Fruit fly (Drosophila melanogaster) whole organism: ENCODE measurements around the gene Cys.

Source experiments
- CG8478 ChIP-seq: fragments of >200 bp; optimal IDR thresholded peaks from 2 replicates; lab custom pipeline; 2018; ENCODE audit warnings: inconsistent platforms
- Dll ChIP-seq: fragments of >200 bp; optimal IDR thresholded peaks from 2 replicates; lab custom pipeline; 2017
- EcR ChIP-seq, 2 experiments: fragments of >200 bp; optimal IDR thresholded peaks; 2 replicates each; lab custom pipeline; 2017; ENCODE audit warnings: missing biosample characterization in 2 of 2, missing genetic modification characterization in 2 of 2, missing genetic modification reagents in 2 of 2
- pan ChIP-seq: fragments of >200 bp; optimal IDR thresholded peaks from 2 replicates; lab custom pipeline; 2017
- psq ChIP-seq: fragments of >200 bp; optimal IDR thresholded peaks from 2 replicates; lab custom pipeline; 2017
- usp ChIP-seq: fragments of >200 bp; optimal IDR thresholded peaks from 2 replicates; lab custom pipeline; 2017; ENCODE audit warnings: missing biosample characterization, missing genetic modification characterization, mixed read lengths

Cys gene

DNA sequence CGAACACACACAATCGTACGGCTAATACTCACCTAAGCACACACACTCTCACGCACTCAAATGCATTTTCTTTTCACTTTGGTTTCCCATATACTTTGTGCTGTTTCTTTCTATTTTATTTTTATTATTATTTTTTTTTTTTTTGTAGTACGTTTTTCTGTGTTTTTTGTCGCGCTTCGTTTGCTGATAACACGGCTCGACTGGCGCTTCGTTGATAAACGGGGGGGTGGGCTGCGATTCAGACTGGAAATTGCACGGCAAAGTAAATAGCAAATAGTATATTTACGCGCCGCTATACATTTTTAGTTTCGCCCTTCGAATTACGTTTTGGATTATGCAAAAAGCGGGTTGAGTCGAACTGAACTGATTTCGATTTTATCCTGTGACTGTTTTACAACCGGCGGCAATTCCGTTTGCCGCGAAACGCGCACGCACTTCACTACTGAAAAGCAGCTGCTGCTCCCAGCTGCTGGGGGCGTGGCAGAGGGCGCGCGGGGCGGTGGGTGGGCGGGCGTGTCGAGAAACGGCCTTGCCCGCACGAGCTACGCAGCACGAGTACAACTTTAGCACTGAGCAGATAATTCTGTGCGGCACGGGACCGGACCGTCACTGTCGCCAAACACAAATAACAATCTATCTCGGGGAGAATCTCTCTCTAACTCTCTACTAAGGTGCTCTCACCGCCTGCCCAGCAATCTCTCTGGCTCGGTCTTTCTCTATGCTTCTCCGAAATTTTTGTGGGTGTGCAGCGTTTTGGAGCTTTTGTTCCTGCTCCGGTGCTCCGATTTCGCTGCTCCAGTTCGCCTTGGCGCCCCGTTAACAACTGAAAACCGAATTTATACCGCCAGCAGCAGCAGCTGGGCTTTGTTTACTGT is 11.7 kb downstream of the Cys start, which contains the start of gene Pde6:
Gene Pde6, minus strand, starts transcription at position 825 of the 875 bp plus-strand sequence.
- TF ChIP-seq Dll (lab: Kevin White, UChicago) (no peak), CG8478 (lab: Kevin White, UChicago) (no peak), usp (no peak), psq (no peak), EcR (GFP tag; optimal IDR thresholded peaks at IDR 0.05; lab: Kevin White, UChicago) (no peak), pan (no peak)

DNA sequence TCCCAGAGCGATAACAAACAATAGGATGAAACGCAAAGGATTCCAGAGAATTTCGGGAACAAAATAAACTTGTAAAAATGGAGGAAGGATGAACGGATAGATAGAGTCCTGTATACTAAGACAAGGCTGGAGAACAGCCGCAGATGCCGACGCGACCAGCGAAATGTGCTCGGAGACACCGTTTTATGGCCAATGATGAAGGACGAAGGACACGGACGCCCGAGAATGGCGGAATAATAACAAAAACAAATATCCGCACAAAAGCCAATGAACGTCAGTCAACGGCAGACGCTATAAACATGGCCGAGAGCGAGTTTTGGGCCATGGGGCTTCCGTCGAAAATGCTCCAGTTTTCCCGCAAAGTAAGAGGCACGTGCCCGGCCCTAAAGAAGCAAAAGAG is 14.4 kb downstream of the Cys start:
- no peak for TF ChIP-seq Dll (lab: Kevin White, UChicago)
- TF ChIP-seq CG8478 (lab: Kevin White, UChicago): no peak
- TF ChIP-seq psq: no peak
- no peak for TF ChIP-seq pan
- TF ChIP-seq EcR (GFP tag; optimal IDR thresholded peaks at IDR 0.05; lab: Kevin White, UChicago): no peak
- no peak for TF ChIP-seq usp

dm6 chr3R:14548752-14549151 is 20.7 kb downstream of the Cys start:
- TF ChIP-seq CG8478 (lab: Kevin White, UChicago) (no peak), Dll (lab: Kevin White, UChicago) (no peak), usp (no peak), psq (no peak), EcR (GFP tag; optimal IDR thresholded peaks at IDR 0.05; lab: Kevin White, UChicago) (no peak), pan (no peak)

dm6 chr3R:14542038-14542437 is 27.4 kb downstream of the Cys start:
- TF ChIP-seq EcR (GFP tag; optimal IDR thresholded peaks at IDR 0.05; lab: Kevin White, UChicago) (no peak), Dll (lab: Kevin White, UChicago) (no peak), CG8478 (lab: Kevin White, UChicago) (no peak), pan (no peak), usp (no peak), psq (no peak)

DNA sequence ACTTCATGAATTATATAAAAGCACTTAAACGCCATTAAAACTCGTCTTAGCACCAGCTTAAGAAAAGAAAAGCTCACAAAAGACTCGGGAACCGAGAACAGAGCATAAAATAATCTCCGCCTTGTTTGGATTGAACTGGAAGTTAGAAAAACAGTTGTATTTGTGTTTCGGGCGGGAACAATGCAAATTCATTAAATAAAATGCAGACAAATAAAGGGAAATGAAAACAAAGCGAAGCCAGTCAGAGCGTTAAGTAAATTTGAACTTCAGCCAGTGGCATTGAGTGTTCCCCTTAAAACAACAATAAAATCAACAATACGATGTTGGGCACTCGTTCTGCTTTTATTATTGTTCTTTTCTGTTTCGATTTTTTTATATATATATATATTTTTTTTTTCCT is 42.8 kb downstream of the Cys start:
- TF ChIP-seq Dll (lab: Kevin White, UChicago) (no peak), EcR (GFP tag; optimal IDR thresholded peaks at IDR 0.05; lab: Kevin White, UChicago) (no peak), psq (no peak), pan (no peak), CG8478 (lab: Kevin White, UChicago) (no peak), usp (no peak)

dm6 chr3R:14520749-14521148 is 48.7 kb downstream of the Cys start, which contains the start of gene Cyp313a1:
Gene Cyp313a1, plus strand, starts transcription at chr3R:14521049.
- TF ChIP-seq usp: no peak
- no peak for TF ChIP-seq CG8478 (lab: Kevin White, UChicago)
- no peak for TF ChIP-seq psq
- no peak for TF ChIP-seq Dll (lab: Kevin White, UChicago)
- TF ChIP-seq pan: no peak
- no peak for TF ChIP-seq EcR (GFP tag; optimal IDR thresholded peaks at IDR 0.05; lab: Kevin White, UChicago)
